Fruit fly (Drosophila melanogaster): Measurements from ENCODE around the gene shop.

Gene shop

dm6 chrX:18813049-18813448, 35.3 kb downstream of the shop start, which contains the start of gene CG42450 (continued):
- peak; percentile 28; the same call in 1 of the 2 replicates for TF ChIP-seq amos (GFP tag; IDR thresholded peaks at IDR 0.05; ENCODE audit: partially characterized antibody)
- no peak for TF ChIP-seq CG9876 (GFP tag; optimal IDR thresholded peaks at IDR 0.05)
- TF ChIP-seq p53 (GFP tag; optimal IDR thresholded peaks at IDR 0.05), result no peak
- peak; percentile 3 for TF ChIP-seq Ets65A (GFP tag)
- peak; percentile 6 for TF ChIP-seq CG17385 (GFP tag; optimal IDR thresholded peaks at IDR 0.05)
- peak; percentile 40 for TF ChIP-seq Fer1 (GFP tag; optimal IDR thresholded peaks at IDR 0.05)
- TF ChIP-seq kay (GFP tag; optimal IDR thresholded peaks at IDR 0.05), result no peak
- peak; percentile 13 for TF ChIP-seq pzg (GFP tag; optimal IDR thresholded peaks at IDR 0.05)
- no peak for TF ChIP-seq CG3407 (GFP tag; optimal IDR thresholded peaks at IDR 0.05)
- TF ChIP-seq Scr (GFP tag; IDR thresholded peaks at IDR 0.05; ENCODE audit: partially characterized antibody), result 0 out of 2 replicates have a peak, but pooled peaks have one; percentile 31
- TF ChIP-seq HLH3B (GFP tag; IDR thresholded peaks at IDR 0.05), result no peak
- peak; percentile 39; the same call in 1 of the 3 replicates for TF ChIP-seq CG6791 (GFP tag; IDR thresholded peaks at IDR 0.05; ENCODE audit: partially characterized antibody)
- TF ChIP-seq chif (GFP tag; optimal IDR thresholded peaks at IDR 0.05), result no peak
- peak; percentile 29 for TF ChIP-seq BEAF-32 (GFP tag; optimal IDR thresholded peaks at IDR 0.05)
- peak; percentile 95 for TF ChIP-seq Deaf1 (tag; optimal IDR thresholded peaks at IDR 0.05)
- no peak for TF ChIP-seq Meics (GFP tag; optimal IDR thresholded peaks at IDR 0.05)
- TF ChIP-seq CG12744 (GFP tag; optimal IDR thresholded peaks at IDR 0.05), result no peak

dm6 chrX:18812111-18812510, 36.3 kb downstream of the shop start:
- TF ChIP-seq CG11247 (GFP tag; IDR thresholded peaks at IDR 0.05), result no peak
- TF ChIP-seq grau (tag; optimal IDR thresholded peaks at IDR 0.05), result no peak
- TF ChIP-seq seq (GFP tag; IDR thresholded peaks at IDR 0.05), result no peak
- TF ChIP-seq CG12155 (GFP tag; optimal IDR thresholded peaks at IDR 0.05), result peak; percentile 72
- no peak for TF ChIP-seq lilli (GFP tag; optimal IDR thresholded peaks at IDR 0.05)
- peak in 1 of 2 experiments; percentile 15 for TF ChIP-seq Hr51 (GFP tag; optimal IDR thresholded peaks at IDR 0.05)
- TF ChIP-seq Hr78 (GFP tag; optimal IDR thresholded peaks at IDR 0.05), result peak in 1 of 2 experiments; percentile 31
- no peak for TF ChIP-seq CG13624 (GFP tag; optimal IDR thresholded peaks at IDR 0.05)
- peak; percentile 76 for TF ChIP-seq pfk (GFP tag; optimal IDR thresholded peaks at IDR 0.05)

- TF ChIP-seq lilli (GFP tag; optimal IDR thresholded peaks at IDR 0.05) (no peak), pb (GFP tag; optimal IDR thresholded peaks at IDR 0.05) (no peak), ewg (GFP tag; optimal IDR thresholded peaks at IDR 0.05) (peak; percentile 34), CG12155 (GFP tag; optimal IDR thresholded peaks at IDR 0.05) (peak; percentile 90), Deaf1 (tag; optimal IDR thresholded peaks at IDR 0.05) (peak; percentile 57), Bteb2 (GFP tag; optimal IDR thresholded peaks at IDR 0.05) (no peak), abd-A (tag; optimal IDR thresholded peaks at IDR 0.05) (peak; percentile 0), Trl (optimal IDR thresholded peaks at IDR 0.05) (peak in 1 of 2 experiments; percentile 22), Trl (GFP tag; optimal IDR thresholded peaks at IDR 0.05) (no peak), Fer3 (tag; optimal IDR thresholded peaks at IDR 0.05) (no peak), gro (GFP tag; optimal IDR thresholded peaks at IDR 0.05) (no peak), crp (GFP tag; optimal IDR thresholded peaks at IDR 0.05) (peak in 1 of 2 experiments; percentile 37), CG18619 (GFP tag; optimal IDR thresholded peaks at IDR 0.05) (no peak), pzg (GFP tag; optimal IDR thresholded peaks at IDR 0.05) (peak; percentile 8), nerfin-1 (tag; optimal IDR thresholded peaks at IDR 0.05) (peak; percentile 2), al (GFP tag; IDR thresholded peaks at IDR 0.05) (no peak), Adf1 (GFP tag; IDR thresholded peaks at IDR 0.05) (peak; percentile 30; the same call in 1 of the 2 replicates), Elba2 (GFP tag; optimal IDR thresholded peaks at IDR 0.05) (peak; percentile 23), disco-r (GFP tag; optimal IDR thresholded peaks at IDR 0.05) (no peak)
Observed at dm6 chrX:18806365-18806764, 42.0 kb downstream of the shop start, which contains the start of gene CG7058. TSS of gene CG7058 (plus strand) at chrX:18806694.
